Fruit fly (Drosophila melanogaster) whole organism, larva: Measurements from ENCODE around the gene CG31468.

Experiments used
- noc ChIP-seq: fragments of 200-800 bp; sonication (Bioruptor generic); optimal IDR thresholded peaks from 3 replicates; lab custom pipeline; 2019; ENCODE audit warnings: missing biosample characterization, mild to moderate bottlenecking, missing genetic modification characterization, moderate library complexity

Gene CG31468

DNA sequence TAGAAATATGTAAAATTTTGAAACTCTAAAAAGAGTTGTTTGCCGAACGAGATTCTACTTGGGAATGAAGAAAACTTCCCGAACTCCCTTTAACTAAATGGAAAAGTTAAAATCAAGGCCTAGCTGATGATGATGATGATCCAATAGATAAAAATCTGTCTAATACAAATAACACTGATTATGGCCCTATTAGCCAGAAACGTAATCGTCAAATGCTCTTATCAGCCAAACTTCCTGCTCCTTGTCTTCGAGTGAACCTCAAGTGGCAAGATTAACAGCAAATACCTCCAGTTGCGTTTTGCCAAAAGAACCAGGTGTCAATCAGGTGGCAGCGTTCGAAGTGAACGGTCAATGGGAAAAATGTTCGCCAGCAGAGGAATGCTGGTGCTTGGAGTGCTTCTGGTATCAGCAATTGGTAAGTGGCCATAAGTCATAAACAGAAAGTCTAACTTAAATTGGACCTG is at the start of gene CG31468, which contains the start of gene Gba1a:
CG31468 (minus strand) TSS at position 51 of the 464 bp plus-strand sequence.
Gba1a (plus strand) TSS at position 318 of the 464 bp plus-strand sequence.
- TF ChIP-seq noc = no peak

DNA sequence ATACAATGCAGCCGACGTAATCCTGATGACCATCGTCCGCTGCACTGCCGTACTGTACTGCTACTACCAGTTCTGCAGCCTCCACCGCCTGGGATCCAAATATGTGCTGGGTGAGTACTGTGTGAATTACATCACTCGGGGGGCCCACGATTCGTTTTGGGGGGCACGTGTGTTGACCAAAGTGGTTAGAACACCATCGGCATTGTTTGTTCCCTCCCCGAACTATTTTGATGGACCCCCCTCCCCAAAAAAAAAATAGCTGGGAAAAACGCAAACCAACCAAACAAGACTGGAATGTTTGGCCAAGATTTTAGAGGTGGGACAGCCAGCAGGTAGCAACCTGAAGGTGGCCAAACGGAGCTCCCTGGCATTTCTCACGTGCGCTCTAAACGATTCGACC is 47.3 kb upstream of the CG31468 start:
- no peak for TF ChIP-seq noc

DNA sequence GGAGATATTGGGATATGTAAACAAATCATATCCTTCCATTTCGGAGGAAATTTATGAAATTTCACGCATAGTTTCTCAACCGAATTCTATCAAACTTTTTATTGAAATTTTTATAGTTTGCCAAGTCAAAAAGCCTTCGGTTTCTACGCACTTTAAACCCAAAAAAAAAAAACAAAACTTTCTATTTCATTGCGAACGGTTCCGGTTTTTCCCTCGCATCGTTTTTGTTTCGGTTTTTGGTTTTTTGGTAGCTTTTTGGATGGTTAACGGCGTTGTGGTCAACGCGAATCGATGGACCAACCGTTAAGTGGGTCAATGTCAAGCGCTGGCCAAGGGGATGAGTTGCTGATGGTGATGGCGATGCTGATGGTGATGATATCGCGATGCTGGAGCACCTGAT is 40.8 kb upstream of the CG31468 start:
- TF ChIP-seq noc = no peak

DNA sequence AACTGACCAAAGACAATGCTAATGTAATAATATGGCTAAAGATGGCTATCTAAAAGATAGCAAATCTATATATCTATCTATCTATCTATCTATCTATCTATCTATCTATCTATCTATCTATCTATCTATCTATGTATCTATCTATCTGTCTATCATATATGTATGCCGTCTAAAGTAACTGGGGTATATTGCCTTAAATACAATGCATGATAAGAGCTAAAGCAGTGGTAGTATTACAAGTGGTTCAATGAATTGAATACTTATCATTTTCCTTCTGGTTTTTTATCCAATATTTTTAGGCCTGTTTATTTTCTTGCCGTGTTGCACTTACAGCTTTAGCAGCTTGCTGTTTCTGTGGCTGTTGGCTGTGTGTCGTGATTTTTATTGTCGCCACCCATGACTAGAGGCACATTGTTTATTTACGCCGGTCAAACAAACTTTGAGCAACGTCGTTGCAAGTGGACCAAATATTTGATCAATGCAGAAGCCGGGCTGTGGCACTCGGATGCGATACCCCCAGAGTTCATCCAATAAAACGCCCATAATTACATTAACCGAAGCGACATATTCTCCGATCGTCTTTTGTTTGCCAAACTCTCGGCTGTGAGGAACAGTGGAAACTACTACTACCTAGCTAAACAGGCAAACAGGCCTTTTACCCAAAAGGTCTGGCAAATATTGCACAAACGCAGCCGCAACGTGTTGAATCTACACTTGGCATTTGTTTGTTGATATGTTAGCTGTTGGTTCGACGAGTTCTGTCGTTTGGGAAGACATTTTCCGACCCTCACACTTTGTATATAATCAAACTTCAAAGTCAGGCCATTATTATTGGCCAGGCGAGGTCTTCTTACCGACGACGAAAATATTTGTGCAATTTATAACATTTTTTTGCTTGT is 37.8 kb upstream of the CG31468 start:
- no peak for TF ChIP-seq noc

DNA sequence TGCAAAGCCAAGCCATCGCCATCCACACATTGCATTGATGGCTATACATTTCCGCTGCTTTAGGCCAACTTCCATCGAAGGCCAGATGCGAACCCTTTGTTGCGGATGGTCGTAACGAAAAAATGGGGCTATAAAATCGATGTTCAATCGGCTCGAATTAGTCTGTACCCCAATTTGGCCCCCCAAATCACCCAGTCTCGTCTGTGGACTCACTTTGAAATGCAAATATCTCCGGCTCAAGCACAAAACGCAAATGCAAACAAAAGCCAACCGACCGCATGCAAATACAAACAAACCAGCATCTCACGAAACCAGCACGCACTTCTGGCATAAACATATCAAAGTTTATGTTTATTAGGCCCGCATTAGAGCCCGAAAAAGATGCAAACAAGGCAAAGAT is 36.2 kb upstream of the CG31468 start:
- TF ChIP-seq noc = no peak

DNA sequence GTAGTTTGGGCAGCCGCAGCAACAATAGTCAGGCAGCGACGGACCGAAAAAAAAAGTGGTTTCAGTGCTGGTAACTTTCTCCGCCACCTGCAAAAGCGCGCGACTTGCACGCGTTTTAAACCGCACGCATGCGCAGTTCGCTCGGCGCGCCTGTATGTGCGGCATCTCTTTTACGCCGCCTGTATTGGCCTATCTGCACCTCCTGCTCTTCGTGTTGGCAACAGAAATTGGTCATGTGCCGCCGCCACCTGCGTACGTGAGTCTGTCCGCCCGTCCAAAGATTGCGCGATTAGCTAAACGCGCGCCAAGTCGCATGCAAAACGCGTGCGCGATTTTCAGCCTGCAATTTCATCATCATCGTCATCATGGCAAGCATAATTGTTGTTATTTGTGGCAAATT is 35.5 kb upstream of the CG31468 start:
- TF ChIP-seq noc = no peak

DNA sequence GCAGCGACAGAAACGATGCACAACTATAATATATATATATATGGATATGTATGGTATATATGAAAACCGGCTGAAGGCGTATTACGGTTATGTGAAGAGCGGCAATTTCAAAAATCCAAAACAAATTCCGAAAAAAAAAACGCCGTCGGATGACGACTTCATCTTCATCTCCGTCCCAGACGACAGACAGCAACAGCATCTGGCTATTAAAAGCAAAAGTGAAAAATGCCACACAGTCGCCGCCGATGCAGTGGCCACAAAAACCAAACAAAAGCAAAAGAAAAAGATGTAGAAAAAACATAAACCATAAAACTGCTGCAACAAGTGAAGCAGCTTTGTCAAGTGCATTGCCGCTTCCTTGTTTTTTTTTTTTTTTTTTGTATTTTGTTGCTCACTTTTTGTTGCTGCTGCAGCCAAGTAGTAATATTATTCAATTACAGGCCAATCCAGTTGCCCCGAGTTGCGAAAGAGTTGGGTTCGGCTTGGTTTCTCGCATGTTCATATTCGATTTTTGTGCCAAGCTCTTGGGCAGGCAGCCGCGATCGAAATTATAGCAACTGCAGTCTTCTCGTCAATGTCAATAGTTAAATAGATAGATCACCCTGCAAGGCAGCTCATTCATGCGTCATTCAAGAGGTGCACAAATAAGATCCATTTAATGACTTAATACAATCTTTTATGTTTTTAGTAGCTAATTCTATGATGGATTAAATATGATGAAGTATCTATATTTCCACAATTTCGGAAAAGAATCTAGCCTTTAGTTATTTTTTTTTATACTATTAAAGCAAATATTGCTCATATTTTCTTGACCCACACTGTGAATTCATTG is 34.6 kb upstream of the CG31468 start:
- TF ChIP-seq noc = no peak

DNA sequence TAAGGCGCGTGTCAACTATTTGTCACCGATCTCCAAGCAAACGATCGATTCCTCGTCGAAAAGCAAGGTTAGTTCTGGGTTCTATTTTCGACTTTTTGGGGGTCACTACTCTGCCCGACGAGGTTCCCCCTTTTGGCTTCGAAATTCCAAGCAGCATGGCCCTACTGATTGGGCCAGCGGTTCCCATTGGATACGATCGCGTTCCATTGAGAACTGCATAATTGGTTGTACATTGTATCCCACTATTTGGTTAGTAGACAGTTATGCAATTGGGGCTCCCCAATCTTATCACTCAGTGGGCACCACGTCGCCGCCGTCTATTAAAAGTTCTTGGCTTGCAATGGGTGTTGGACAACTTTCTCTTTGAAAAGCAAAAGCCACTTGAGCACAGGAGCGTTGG is 33.6 kb upstream of the CG31468 start:
- no peak for TF ChIP-seq noc

DNA sequence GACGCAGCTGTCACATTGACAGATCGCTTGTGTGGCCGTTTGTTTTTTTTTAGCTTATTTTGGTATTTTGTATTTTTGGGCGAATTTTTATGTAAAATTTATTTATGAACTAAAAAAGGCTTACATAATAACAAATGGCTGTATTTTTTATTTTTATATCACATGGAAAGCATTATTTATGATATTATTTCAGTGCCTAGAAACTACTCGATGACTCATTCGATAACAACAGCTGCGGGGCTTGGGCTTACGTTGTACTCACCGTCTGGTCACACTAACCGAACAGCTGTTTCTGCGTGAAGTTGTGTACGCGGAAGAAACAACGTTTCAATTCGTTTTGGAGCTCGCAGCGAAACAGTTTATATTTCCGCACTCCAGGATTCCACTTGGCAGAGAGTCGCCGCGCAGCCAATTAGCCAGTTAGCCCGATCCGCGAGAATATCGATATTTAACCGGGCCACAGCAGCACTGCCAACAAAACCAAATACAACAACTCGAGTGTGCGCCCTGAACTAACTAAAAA is 32.9 kb upstream of the CG31468 start, which contains the start of the genes Hmgcr and Rpn9:
Hmgcr (plus strand) TSS at position 335 of the 523 bp plus-strand sequence.
Rpn9 (minus strand) TSS at position 473 of the 523 bp plus-strand sequence.
- no peak for TF ChIP-seq noc

DNA sequence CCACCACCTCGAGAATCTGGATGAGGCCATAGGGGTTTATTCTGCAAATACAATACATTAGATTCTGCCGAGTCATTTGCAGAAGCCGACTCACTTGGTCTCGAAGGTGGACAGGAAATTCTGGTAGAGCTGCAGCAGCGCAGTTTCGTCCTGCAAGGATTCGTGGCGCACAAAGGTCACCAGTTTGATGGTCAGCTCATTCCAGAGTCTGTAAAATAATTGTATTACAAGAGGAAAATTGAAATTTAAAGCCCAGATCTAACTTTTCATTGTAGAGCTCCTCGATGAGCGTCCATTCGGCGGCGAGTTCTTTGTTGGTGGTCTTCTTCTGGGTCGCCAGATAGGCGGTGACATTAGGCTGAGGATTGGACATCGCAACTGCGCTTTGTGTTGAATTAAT is 32.4 kb upstream of the CG31468 start:
- no peak for TF ChIP-seq noc

DNA sequence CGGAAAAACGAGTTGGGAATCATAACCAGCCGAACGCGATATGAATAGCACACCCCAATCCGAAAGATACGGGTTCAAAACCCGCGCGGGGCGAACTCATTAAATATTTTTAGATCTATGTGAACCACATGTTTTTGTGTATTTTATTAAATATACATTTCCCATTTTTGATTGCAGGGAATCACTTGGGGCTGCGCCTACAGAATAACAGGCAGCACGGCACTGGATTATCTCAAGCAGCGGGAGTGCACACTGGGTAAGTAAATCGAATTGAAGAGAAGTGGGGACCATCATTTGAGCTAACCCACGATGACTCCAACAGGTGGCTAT is 30.3 kb upstream of the CG31468 start:
- TF ChIP-seq noc = no peak

DNA sequence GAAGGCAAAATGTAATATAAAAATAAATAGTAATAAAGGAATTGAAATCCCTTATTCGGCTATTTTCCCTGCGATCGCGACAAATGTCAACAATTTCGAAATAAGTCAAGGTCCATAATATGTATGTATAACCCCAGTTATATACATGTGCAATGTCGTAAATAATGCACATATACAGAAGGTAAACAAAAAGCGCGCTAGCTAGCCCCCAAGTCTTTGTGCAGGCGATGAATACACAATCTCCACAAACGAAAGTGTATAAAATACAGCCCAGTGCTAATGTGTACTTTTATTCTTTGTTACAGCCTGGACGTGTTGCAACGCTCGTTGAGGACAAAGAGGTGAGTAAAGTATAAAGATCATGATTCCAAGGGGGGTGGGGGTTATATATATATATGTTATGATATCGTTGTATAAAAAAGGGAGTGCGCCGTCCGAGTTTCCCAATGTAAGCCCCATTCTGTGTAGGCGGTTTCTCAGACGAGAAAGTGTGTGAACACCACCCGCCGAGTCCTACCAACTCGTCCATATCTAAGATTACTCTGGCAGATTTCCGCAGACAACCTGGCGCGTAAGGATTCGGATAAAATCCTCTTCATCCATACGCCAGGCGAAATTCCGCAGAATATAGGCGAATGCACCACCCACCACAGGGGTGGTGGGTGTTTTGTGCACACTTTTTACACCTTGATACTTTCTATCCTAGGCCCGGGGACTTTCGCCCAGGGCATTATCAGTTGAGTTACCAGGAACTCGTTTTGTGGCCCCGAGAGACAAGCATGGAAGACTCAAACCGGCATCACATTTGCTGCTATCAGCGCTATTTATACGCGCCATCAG is 29.7 kb upstream of the CG31468 start:
- TF ChIP-seq noc = no peak

DNA sequence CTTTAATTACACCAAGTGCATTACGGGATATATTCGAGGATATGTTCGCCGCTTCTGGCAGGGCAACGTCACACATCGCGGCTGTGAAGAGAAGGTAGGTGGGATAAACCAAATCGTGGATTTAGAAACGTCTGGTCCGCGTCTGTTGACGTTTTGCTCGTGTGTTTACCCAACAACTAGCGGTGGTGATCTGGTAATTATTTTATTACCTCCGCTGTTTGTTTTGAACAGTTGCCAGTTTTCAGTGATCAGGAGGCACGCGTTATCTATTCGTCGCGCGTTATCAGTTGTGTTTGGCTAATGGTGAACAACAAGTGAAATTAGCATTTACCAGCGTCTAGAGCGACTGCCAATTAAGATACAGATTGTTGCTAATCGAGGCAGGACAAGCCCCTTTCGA is 28.9 kb upstream of the CG31468 start:
- peak; percentile 78 for TF ChIP-seq noc

DNA sequence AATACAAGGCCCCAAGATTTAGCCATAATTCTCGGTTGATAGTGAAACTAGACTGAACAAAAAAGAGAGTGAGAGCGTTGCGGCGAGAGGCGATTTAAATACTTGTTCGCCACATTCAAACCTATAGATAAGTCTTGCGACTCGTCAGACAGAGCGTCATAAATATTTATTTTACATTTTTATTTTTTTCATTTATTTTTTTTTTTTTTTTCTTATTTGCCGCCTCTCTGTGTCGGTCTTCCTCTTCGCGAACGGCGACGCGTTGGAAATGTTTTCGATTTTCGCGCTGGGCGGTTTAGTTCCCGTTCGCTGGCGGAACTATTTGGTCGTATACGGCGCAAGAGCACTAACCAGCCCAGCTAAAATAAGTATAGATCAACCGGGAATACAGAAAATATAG is 27.9 kb upstream of the CG31468 start:
- TF ChIP-seq noc = no peak

DNA sequence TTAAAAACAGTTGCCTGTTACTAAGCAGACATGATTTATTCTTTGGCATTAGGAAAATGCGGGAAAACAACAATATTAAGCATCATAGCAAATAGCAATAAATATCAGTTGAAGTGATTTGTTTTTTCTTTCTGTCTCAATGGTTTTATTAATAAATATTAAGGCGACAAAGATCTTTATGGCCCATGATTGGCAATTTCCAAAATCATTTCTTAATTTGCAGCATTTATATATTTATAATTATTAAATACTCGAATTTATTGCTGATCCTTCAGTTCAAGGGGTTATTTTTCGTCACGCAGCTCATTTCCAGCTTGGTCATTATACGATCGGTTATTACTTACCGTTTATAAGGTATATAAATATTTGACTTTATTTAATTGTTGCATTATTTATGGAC is 27.5 kb upstream of the CG31468 start:
- TF ChIP-seq noc = peak; percentile 69

DNA sequence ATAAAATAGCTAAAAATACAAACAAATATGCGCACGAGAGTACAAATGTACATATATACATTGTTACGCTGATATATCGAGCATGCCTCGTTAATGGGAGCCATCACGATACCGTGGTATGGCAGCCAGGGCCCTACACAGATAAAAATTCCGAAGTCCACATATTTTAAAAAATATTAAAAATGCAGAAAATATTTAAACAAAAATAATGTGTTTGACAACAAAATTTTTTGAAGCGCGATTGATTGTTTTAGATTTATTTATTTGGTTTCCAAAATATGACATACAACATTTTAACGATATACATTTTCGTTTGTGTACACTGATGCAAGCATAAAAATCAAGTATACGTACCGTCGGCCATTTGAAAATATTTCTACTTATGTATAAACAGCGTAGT is 26.6 kb upstream of the CG31468 start:
- TF ChIP-seq noc = peak; percentile 98
